Worm (Caenorhabditis elegans): ENCODE measurements around the gene eif-1.

DNA sequence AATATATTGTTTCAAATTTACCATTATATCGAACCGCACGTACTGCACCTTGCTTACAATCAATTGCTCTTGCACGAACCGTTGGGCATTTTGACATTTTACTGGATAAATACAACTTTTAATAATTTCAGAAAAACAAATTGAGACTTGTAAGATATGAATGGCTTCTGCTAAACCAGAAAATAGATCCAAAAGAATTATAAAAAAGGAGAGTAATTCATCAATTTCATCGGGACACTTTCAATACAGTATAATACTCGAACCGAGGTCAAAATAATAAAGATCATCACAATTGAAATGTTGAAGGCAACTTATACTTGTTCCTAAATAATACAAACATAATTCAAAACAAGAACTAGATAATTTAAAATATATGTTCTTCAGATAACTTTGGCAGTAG is 38.2 kb upstream of the eif-1 start, which contains the start of gene wdr-83:
- no peak for TF ChIP-seq ztf-23 (GFP tag; IDR thresholded peaks at IDR 0.05)
- TF ChIP-seq cog-1 (tag; optimal IDR thresholded peaks at IDR 0.05): no peak
- no peak for TF ChIP-seq klf-2 (GFP tag; conservative IDR thresholded peaks at IDR 0.05)
- no peak for TF ChIP-seq ztf-29 (GFP tag; IDR thresholded peaks at IDR 0.05)
- TF ChIP-seq med-1 (GFP tag; optimal IDR thresholded peaks at IDR 0.05; ENCODE audit: insufficient read depth): no peak
- TF ChIP-seq T22C8.4 (GFP tag; IDR thresholded peaks at IDR 0.05): no peak
- TF ChIP-seq ref-1 (GFP tag; conservative IDR thresholded peaks at IDR 0.05): no peak
- TF ChIP-seq flt-1 (GFP tag; IDR thresholded peaks at IDR 0.05): no peak

Measured in whole organism, midembryonic.